Fruit fly (Drosophila melanogaster) whole organism, embryonic: ENCODE results near the gene CG12362.

ENCODE experiments used
- Ada2b ChIP-seq: fragments of 200-800 bp; sonication (Bioruptor generic); IDR thresholded peaks from 2 replicates; pipeline ENCODE4 v1.3.6; 2022; ENCODE audit warnings: missing biosample characterization, missing genetic modification characterization
- Atf-2 ChIP-seq: fragments of 200-800 bp; sonication (Bioruptor generic); optimal IDR thresholded peaks from 2 replicates; lab custom pipeline; 2016; ENCODE audit warnings: missing biosample characterization, missing genetic modification characterization
- Blimp-1 ChIP-seq: fragments of 200-800 bp; sonication (Bioruptor generic); optimal IDR thresholded peaks from 3 replicates; lab custom pipeline; 2018; ENCODE audit warnings: missing biosample characterization, missing genetic modification characterization, mild to moderate bottlenecking, moderate library complexity, missing genetic modification reagents
- CG10267 ChIP-seq: fragments of 200-800 bp; sonication (Bioruptor generic); optimal IDR thresholded peaks from 2 replicates; lab custom pipeline; 2018; ENCODE audit warnings: missing biosample characterization, mild to moderate bottlenecking, missing genetic modification characterization, moderate library complexity
- CG10321 ChIP-seq: fragments of 200-800 bp; sonication (Bioruptor generic); IDR thresholded peaks from 2 replicates; pipeline ENCODE4 v1.3.6; 2022; ENCODE audit warnings: missing biosample characterization, missing genetic modification characterization
- CG10979 ChIP-seq: fragments of 200-800 bp; sonication (Bioruptor generic); optimal IDR thresholded peaks from 2 replicates; lab custom pipeline; 2018; ENCODE audit warnings: missing biosample characterization, mild to moderate bottlenecking, missing genetic modification characterization, moderate library complexity
- CG11085 ChIP-seq: fragments of 200-800 bp; sonication (Bioruptor generic); IDR thresholded peaks from 2 replicates; pipeline ENCODE4 v1.3.6; 2022; ENCODE audit warnings: missing biosample characterization, missing genetic modification characterization
- CG11504 ChIP-seq: fragments of 200-800 bp; sonication (Bioruptor generic); optimal IDR thresholded peaks from 3 replicates; lab custom pipeline; 2019; ENCODE audit warnings: missing biosample characterization, mild to moderate bottlenecking, missing genetic modification characterization, moderate library complexity
- CG11723 ChIP-seq: fragments of 200-800 bp; sonication (Bioruptor generic); optimal IDR thresholded peaks from 2 replicates; lab custom pipeline; 2017; ENCODE audit warnings: missing biosample characterization, mild to moderate bottlenecking, missing genetic modification characterization
- CG12104 ChIP-seq: fragments of 200-800 bp; sonication (Bioruptor generic); optimal IDR thresholded peaks from 3 replicates; lab custom pipeline; 2016; ENCODE audit warnings: missing biosample characterization, missing genetic modification characterization
- CG13296 ChIP-seq: fragments of 200-800 bp; sonication (Bioruptor generic); optimal IDR thresholded peaks from 3 replicates; lab custom pipeline; 2018; ENCODE audit warnings: missing biosample characterization, mild to moderate bottlenecking, missing genetic modification characterization
- CG14441 ChIP-seq: fragments of 200-800 bp; sonication (Bioruptor generic); IDR thresholded peaks from 2 replicates; pipeline ENCODE4 v1.3.6; 2022; ENCODE audit warnings: missing biosample characterization, missing genetic modification characterization
- CG14710 ChIP-seq: fragments of 200-800 bp; sonication (Bioruptor generic); optimal IDR thresholded peaks from 3 replicates; lab custom pipeline; 2019; ENCODE audit warnings: missing biosample characterization, mild to moderate bottlenecking, missing genetic modification characterization, moderate library complexity
- CG1529 ChIP-seq: fragments of 200-800 bp; sonication (Bioruptor generic); optimal IDR thresholded peaks from 3 replicates; lab custom pipeline; 2018; ENCODE audit warnings: missing biosample characterization, missing genetic modification characterization
- CG15601 ChIP-seq: fragments of 200-800 bp; sonication (Bioruptor generic); optimal IDR thresholded peaks from 3 replicates; lab custom pipeline; 2019; ENCODE audit warnings: missing biosample characterization, mild to moderate bottlenecking, missing genetic modification characterization, moderate library complexity
- CG17361 ChIP-seq: fragments of 200-800 bp; sonication (Bioruptor generic); IDR thresholded peaks from 3 replicates; pipeline ENCODE4 v1.3.6; 2022; ENCODE audit warnings: missing biosample characterization, missing genetic modification characterization
- CG2875 ChIP-seq: fragments of 200-800 bp; sonication (Bioruptor generic); optimal IDR thresholded peaks from 2 replicates; lab custom pipeline; 2017; ENCODE audit warnings: missing biosample characterization, mild to moderate bottlenecking, missing genetic modification characterization, missing genetic modification reagents
- CG30431 ChIP-seq: fragments of 200-800 bp; sonication (Bioruptor generic); optimal IDR thresholded peaks from 2 replicates; lab custom pipeline; 2017; ENCODE audit warnings: missing biosample characterization, missing genetic modification characterization
- CG31441 ChIP-seq: fragments of 200-800 bp; sonication (Bioruptor generic); IDR thresholded peaks from 2 replicates; pipeline ENCODE4 v1.3.6; 2022; ENCODE audit warnings: missing biosample characterization, missing genetic modification characterization
- CG3995 ChIP-seq: fragments of 200-800 bp; sonication (Bioruptor generic); optimal IDR thresholded peaks from 3 replicates; lab custom pipeline; 2016; ENCODE audit warnings: missing biosample characterization, missing genetic modification characterization
- CG4360 ChIP-seq: fragments of 200-800 bp; sonication (Bioruptor generic); IDR thresholded peaks from 2 replicates; pipeline ENCODE4 v1.3.6; 2022; ENCODE audit warnings: missing biosample characterization, missing genetic modification characterization
- CG4424 ChIP-seq: fragments of 200-800 bp; sonication (Bioruptor generic); optimal IDR thresholded peaks from 3 replicates; lab custom pipeline; 2016; ENCODE audit warnings: missing biosample characterization, missing genetic modification characterization
- CG4820 ChIP-seq: fragments of 200-800 bp; sonication (Bioruptor generic); optimal IDR thresholded peaks from 3 replicates; lab custom pipeline; 2016; ENCODE audit warnings: missing biosample characterization, missing genetic modification characterization
- CG8089 ChIP-seq: fragments of 200-800 bp; sonication (Bioruptor generic); optimal IDR thresholded peaks from 3 replicates; lab custom pipeline; 2016; ENCODE audit warnings: missing biosample characterization, missing genetic modification characterization
- CG8281 ChIP-seq: fragments of 200-800 bp; sonication (Bioruptor generic); optimal IDR thresholded peaks from 2 replicates; lab custom pipeline; 2018; ENCODE audit warnings: missing biosample characterization, mild to moderate bottlenecking, missing genetic modification characterization, moderate library complexity
- CoRest ChIP-seq: fragments of 200-800 bp; sonication (Bioruptor generic); optimal IDR thresholded peaks from 3 replicates; lab custom pipeline; 2018; ENCODE audit warnings: missing biosample characterization, mild to moderate bottlenecking, missing genetic modification characterization, moderate library complexity
- Doc3 ChIP-seq: fragments of 200-800 bp; sonication (Bioruptor generic); IDR thresholded peaks from 3 replicates; pipeline ENCODE4 v1.3.6; 2022; ENCODE audit warnings: missing biosample characterization, missing genetic modification characterization; ENCODE audit not compliant: partially characterized antibody
- Drgx ChIP-seq: fragments of 200-800 bp; sonication (Bioruptor generic); IDR thresholded peaks from 2 replicates; pipeline ENCODE4 v1.3.6; 2022; ENCODE audit warnings: missing biosample characterization, missing genetic modification characterization
- Ets65A ChIP-seq: fragments of 200-800 bp; sonication (Bioruptor generic); peaks from one replicate; lab custom pipeline; 2016; ENCODE audit warnings: missing biosample characterization, missing genetic modification characterization
- Ets97D ChIP-seq: fragments of 200-800 bp; sonication (Bioruptor generic); optimal IDR thresholded peaks from 3 replicates; lab custom pipeline; 2016; ENCODE audit warnings: missing biosample characterization, missing genetic modification characterization
- HLHmδ ChIP-seq: fragments of 200-800 bp; sonication (Bioruptor generic); optimal IDR thresholded peaks from 2 replicates; lab custom pipeline; 2018; ENCODE audit warnings: missing biosample characterization, mild to moderate bottlenecking, missing genetic modification characterization, moderate library complexity
- Lpt ChIP-seq: fragments of >200 bp; optimal IDR thresholded peaks from 2 replicates; lab custom pipeline; 2018; ENCODE audit warnings: missing biosample characterization, missing genetic modification characterization
- Max ChIP-seq: fragments of 200-800 bp; sonication (Bioruptor generic); optimal IDR thresholded peaks from 2 replicates; lab custom pipeline; 2016; ENCODE audit warnings: missing biosample characterization, mild to moderate bottlenecking, missing genetic modification characterization
- Med ChIP-seq: fragments of 200-800 bp; sonication (Bioruptor generic); peaks from one replicate; lab custom pipeline; 2016; ENCODE audit warnings: missing biosample characterization, missing genetic modification characterization, mild to moderate bottlenecking, inconsistent platforms, moderate library complexity
- Neu2 ChIP-seq: fragments of 200-800 bp; sonication (Bioruptor generic); optimal IDR thresholded peaks from 3 replicates; lab custom pipeline; 2016; ENCODE audit warnings: missing biosample characterization, missing genetic modification characterization, borderline replicate concordance
- bsh ChIP-seq, 2 experiments: fragments of 200-800 bp; sonication (Bioruptor generic); optimal IDR thresholded peaks; 2 replicates each; lab custom pipeline; 2017 to 2018; ENCODE audit warnings: mild to moderate bottlenecking in 2 of 2, missing biosample characterization in 2 of 2, missing genetic modification characterization in 2 of 2, moderate library complexity in 1 of 2
- chif ChIP-seq, 2 experiments: fragments of 200-800 bp; sonication (Bioruptor generic); optimal IDR thresholded peaks; 3 replicates each; lab custom pipeline; 2016; ENCODE audit warnings: missing biosample characterization in 2 of 2, missing genetic modification characterization in 2 of 2
- esg ChIP-seq: fragments of 200-800 bp; sonication (Bioruptor generic); conservative IDR thresholded peaks from 2 replicates; pipeline ENCODE4 v1.3.6; 2022; ENCODE audit warnings: missing biosample characterization, missing genetic modification characterization
- fd96Cb ChIP-seq: fragments of 200-800 bp; sonication (Bioruptor generic); optimal IDR thresholded peaks from 2 replicates; lab custom pipeline; 2018; ENCODE audit warnings: missing biosample characterization, mild to moderate bottlenecking, missing genetic modification characterization, moderate library complexity
- gsb-n ChIP-seq: fragments of 200-800 bp; sonication (Bioruptor generic); optimal IDR thresholded peaks from 3 replicates; lab custom pipeline; 2018; ENCODE audit warnings: missing biosample characterization, mild to moderate bottlenecking, missing genetic modification characterization
- odd ChIP-seq: fragments of 200-800 bp; sonication (Bioruptor generic); optimal IDR thresholded peaks from 2 replicates; lab custom pipeline; 2017; ENCODE audit warnings: missing biosample characterization, mild to moderate bottlenecking, missing genetic modification characterization
- sd ChIP-seq: fragments of 200-800 bp; sonication (Bioruptor generic); optimal IDR thresholded peaks from 3 replicates; lab custom pipeline; 2018; ENCODE audit warnings: missing biosample characterization, mild to moderate bottlenecking, missing genetic modification characterization, moderate library complexity
- sens ChIP-seq: fragments of 200-800 bp; sonication (Bioruptor generic); peaks from one replicate; lab custom pipeline; 2016; ENCODE audit warnings: missing biosample characterization, missing genetic modification characterization
- sisA ChIP-seq: fragments of 200-800 bp; sonication (Bioruptor generic); IDR thresholded peaks from 2 replicates; pipeline ENCODE4 v1.3.6; 2022; ENCODE audit warnings: missing biosample characterization, missing genetic modification characterization
- slp2 ChIP-seq: fragments of 200-800 bp; sonication (Bioruptor generic); optimal IDR thresholded peaks from 2 replicates; lab custom pipeline; 2016; ENCODE audit warnings: missing biosample characterization, missing genetic modification characterization
- tio ChIP-seq: fragments of 200-800 bp; sonication (Bioruptor generic); optimal IDR thresholded peaks from 2 replicates; lab custom pipeline; 2017; ENCODE audit warnings: missing biosample characterization, missing genetic modification characterization, inconsistent platforms
- twi ChIP-seq: fragments of 200-800 bp; optimal IDR thresholded peaks from 2 replicates; lab custom pipeline; 2019; ENCODE audit warnings: missing biosample characterization, mild to moderate bottlenecking, missing genetic modification characterization, moderate library complexity
- wor ChIP-seq: fragments of 200-800 bp; sonication (Bioruptor generic); IDR thresholded peaks from 2 replicates; pipeline ENCODE4 v1.3.6; 2022; ENCODE audit warnings: missing biosample characterization, missing genetic modification characterization
- zfh1 ChIP-seq: fragments of 200-800 bp; sonication (Bioruptor generic); IDR thresholded peaks from 3 replicates; pipeline ENCODE4 v1.3.6; 2022; ENCODE audit warnings: missing biosample characterization, missing genetic modification characterization

The CG12362 gene

DNA sequence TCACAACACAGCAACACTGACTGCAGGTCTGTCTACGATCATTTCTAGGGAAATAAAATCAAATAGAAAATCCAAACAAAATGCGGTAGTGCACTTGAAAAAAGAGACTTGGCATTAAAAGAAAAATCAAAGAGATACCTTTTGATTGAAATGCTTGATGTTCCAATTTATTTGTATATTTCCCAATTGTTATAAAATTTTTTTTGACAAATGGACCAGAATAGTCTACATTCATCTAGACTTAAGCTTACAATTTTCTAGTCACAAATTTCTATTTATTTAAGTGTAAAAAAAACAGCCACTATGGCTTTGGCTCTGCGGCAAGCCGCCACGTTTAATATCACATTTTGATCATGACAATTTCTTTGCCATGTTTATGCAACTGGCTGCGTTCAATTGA is 23.5 kb upstream of the CG12362 start:
- TF ChIP-seq sens (GFP tag; lab: Kevin White, UChicago) (peak; percentile 64), Ada2b (GFP tag; lab: Robert Waterston, UW) (no peak), sd (tag; lab: Kevin White, UChicago) (no peak), Blimp-1 (peak; percentile 3), CG10979 (tag; lab: Kevin White, UChicago) (peak; percentile 12), Drgx (GFP tag; lab: Robert Waterston, UW) (peak; percentile 22; the same call in 1 of the 2 replicates)
- TF ChIP-seq, all 482 proteins: peak for 4

dm6 chr3L:10389900-10390299 is 22.7 kb upstream of the CG12362 start:
- TF ChIP-seq CG1529 = no peak
- no peak for TF ChIP-seq Atf-2 (GFP tag; lab: Kevin White, UChicago)
- peak; percentile 81 for TF ChIP-seq CG4360 (GFP tag; lab: Robert Waterston, UW)
- TF ChIP-seq sisA = no peak
- TF ChIP-seq Lpt (GFP tag; lab: Kevin White, UChicago) = no peak
- TF ChIP-seq Ets65A (GFP tag; lab: Kevin White, UChicago) = peak; percentile 11
- TF ChIP-seq Drgx (GFP tag; lab: Robert Waterston, UW) = peak; percentile 40
- TF ChIP-seq slp2 = no peak
- no peak for TF ChIP-seq CG30431
- no peak for TF ChIP-seq Max (GFP tag; lab: Kevin White, UChicago)
- TF ChIP-seq CG11723 (GFP tag; lab: Kevin White, UChicago) = no peak
- TF ChIP-seq Ets97D (GFP tag; lab: Kevin White, UChicago) = no peak
- no peak for TF ChIP-seq HLHmδ
- no peak for TF ChIP-seq Neu2

DNA sequence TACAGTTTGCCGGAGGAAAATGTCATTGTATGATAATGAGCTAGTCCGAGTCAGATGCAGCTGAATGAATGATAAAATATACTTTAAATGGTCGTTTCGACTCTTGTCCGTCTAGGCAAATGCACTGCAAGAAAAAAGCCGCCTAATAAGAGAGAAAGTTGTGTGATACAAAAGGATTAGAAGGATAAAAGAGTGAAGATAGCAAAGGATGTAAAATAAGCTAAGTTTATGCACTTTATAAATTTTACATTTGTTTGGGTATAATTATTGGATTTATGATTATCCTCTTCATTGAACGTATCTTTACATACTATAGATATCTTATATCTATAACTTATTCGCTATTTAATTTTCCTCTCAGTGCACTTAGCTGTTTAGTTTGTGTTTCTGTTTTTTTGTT is 21.7 kb upstream of the CG12362 start:
- peak; percentile 66 for TF ChIP-seq Blimp-1
- TF ChIP-seq CG11085 (GFP tag; lab: Robert Waterston, UW) = no peak
- TF ChIP-seq CG17361 (GFP tag; lab: Robert Waterston, UW) = peak; percentile 44; the same call in 2 of the 3 replicates
- TF ChIP-seq CG14710 (tag; lab: Kevin White, UChicago) = peak; percentile 49
- peak; percentile 43; the same call in 1 of the 2 replicates for TF ChIP-seq esg (GFP tag; lab: Robert Waterston, UW)
- TF ChIP-seq CG2875 = peak; percentile 47
- peak in 1 of 2 experiments; percentile 24 for TF ChIP-seq chif (GFP tag; optimal IDR thresholded peaks at IDR 0.05; lab: Kevin White, UChicago)
- TF ChIP-seq CG4820 (GFP tag; lab: Kevin White, UChicago) = peak; percentile 29
- peak; percentile 44 for TF ChIP-seq CG4424 (GFP tag; lab: Kevin White, UChicago)
- TF ChIP-seq CG14441 (GFP tag; lab: Robert Waterston, UW) = no peak
- peak; percentile 1 for TF ChIP-seq twi (tag; lab: Kevin White, UChicago)
- TF ChIP-seq CG3995 (GFP tag; lab: Kevin White, UChicago) = no peak
- peak; percentile 26 for TF ChIP-seq CG10267 (tag; lab: Kevin White, UChicago)
- no peak for TF ChIP-seq CG13296 (GFP tag; lab: Kevin White, UChicago)
- TF ChIP-seq wor (GFP tag; lab: Robert Waterston, UW) = peak; percentile 55; the same call in 1 of the 2 replicates
- TF ChIP-seq CG31441 (GFP tag; lab: Robert Waterston, UW) = peak; percentile 56
- TF ChIP-seq Doc3 (GFP tag; lab: Robert Waterston, UW) = no peak
- 0 out of 3 replicates have a peak, but pooled peaks have one; percentile 49 for TF ChIP-seq zfh1
- peak; percentile 60 for TF ChIP-seq fd96Cb (tag; lab: Kevin White, UChicago)
- TF ChIP-seq CG8281 = no peak
- no peak for TF ChIP-seq CG12104
- TF ChIP-seq Med (GFP tag; lab: Kevin White, UChicago) = peak; percentile 11
- peak; percentile 17 for TF ChIP-seq tio (GFP tag; lab: Kevin White, UChicago)
- no peak for TF ChIP-seq odd (GFP tag; lab: Kevin White, UChicago)
- TF ChIP-seq CG10321 (GFP tag; lab: Robert Waterston, UW) = no peak
- no peak for TF ChIP-seq CG8089 (GFP tag; lab: Kevin White, UChicago)
- TF ChIP-seq bsh (GFP tag; optimal IDR thresholded peaks at IDR 0.05; lab: Kevin White, UChicago) = peak in 1 of 2 experiments; percentile 77
- TF ChIP-seq gsb-n (tag; lab: Kevin White, UChicago) = no peak
- TF ChIP-seq CG15601 = peak; percentile 48
- TF ChIP-seq CoRest (tag; lab: Kevin White, UChicago) = peak; percentile 55
- peak; percentile 48; the same call in 1 of the 2 replicates for TF ChIP-seq sisA
- TF ChIP-seq CG11504 = peak; percentile 65
